Fruit fly (Drosophila melanogaster): ENCODE measurements around the gene CG6607.

CG6607 gene

dm6 chr3R:24573094-24573732 lies 45.4 kb downstream of the CG6607 start:
- TF ChIP-seq Sin3A (optimal IDR thresholded peaks at IDR 0.05): no peak
- no peak for TF ChIP-seq Myc (optimal IDR thresholded peaks at IDR 0.05)
- TF ChIP-seq insv (optimal IDR thresholded peaks at IDR 0.05): no peak
- no peak for TF ChIP-seq psq (optimal IDR thresholded peaks at IDR 0.05)
- no peak for TF ChIP-seq h (optimal IDR thresholded peaks at IDR 0.05)
- TF ChIP-seq ttk (optimal IDR thresholded peaks at IDR 0.05): no peak

DNA sequence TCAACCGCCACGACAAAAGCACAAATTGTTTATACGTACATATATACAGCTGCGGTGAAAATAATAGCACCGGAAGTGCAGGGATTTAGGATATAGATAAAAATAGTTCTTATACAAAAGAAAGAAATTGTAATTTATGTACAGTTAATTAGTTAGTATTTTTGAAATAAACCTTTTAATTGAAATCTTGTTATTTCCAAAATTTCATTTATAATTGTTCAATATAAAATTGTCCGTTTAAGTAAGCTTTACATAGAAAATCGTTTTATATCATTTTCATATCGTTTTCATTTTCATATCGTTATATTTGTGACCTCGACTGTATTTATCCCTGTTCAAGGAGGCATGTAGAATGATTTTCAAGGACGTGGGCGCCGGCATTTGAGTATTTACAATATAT lies 46.3 kb downstream of the CG6607 start:
- TF ChIP-seq Sin3A (optimal IDR thresholded peaks at IDR 0.05) (no peak), h (optimal IDR thresholded peaks at IDR 0.05) (no peak), ttk (optimal IDR thresholded peaks at IDR 0.05) (no peak), Myc (optimal IDR thresholded peaks at IDR 0.05) (no peak), insv (optimal IDR thresholded peaks at IDR 0.05) (no peak), psq (optimal IDR thresholded peaks at IDR 0.05) (no peak)

DNA sequence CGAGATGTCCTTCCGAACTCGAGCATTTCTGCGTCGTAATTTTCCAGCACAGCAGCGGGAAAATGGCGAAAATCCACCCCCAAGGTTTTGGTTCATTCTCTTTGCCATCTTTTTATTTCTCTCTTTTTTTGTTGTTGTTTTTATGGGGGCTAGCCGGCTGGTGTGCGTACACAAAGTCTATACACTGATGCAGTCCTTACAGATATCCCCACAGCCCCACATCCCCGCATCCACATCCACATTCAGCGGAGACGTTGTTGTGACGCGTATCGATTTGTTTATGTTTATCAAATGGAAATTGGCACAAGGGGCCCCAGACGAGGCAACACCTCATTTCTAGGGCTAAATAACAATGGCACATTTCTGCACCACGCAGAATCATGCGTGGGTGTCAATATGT lies 47.3 kb downstream of the CG6607 start:
- no peak for TF ChIP-seq psq (optimal IDR thresholded peaks at IDR 0.05)
- TF ChIP-seq Myc (optimal IDR thresholded peaks at IDR 0.05): no peak
- TF ChIP-seq ttk (optimal IDR thresholded peaks at IDR 0.05): no peak
- TF ChIP-seq h (optimal IDR thresholded peaks at IDR 0.05): no peak
- TF ChIP-seq Sin3A (optimal IDR thresholded peaks at IDR 0.05): no peak
- TF ChIP-seq insv (optimal IDR thresholded peaks at IDR 0.05): no peak

- TF ChIP-seq ttk (optimal IDR thresholded peaks at IDR 0.05): no peak
- TF ChIP-seq Myc (optimal IDR thresholded peaks at IDR 0.05): no peak
- TF ChIP-seq h (optimal IDR thresholded peaks at IDR 0.05): no peak
- TF ChIP-seq insv (optimal IDR thresholded peaks at IDR 0.05): no peak
- TF ChIP-seq psq (optimal IDR thresholded peaks at IDR 0.05): no peak
- no peak for TF ChIP-seq Sin3A (optimal IDR thresholded peaks at IDR 0.05)
Measured at dm6 chr3R:24575787-24576413, 48.1 kb downstream of the CG6607 start.

- no peak for TF ChIP-seq Myc (optimal IDR thresholded peaks at IDR 0.05)
- no peak for TF ChIP-seq Sin3A (optimal IDR thresholded peaks at IDR 0.05)
- TF ChIP-seq insv (optimal IDR thresholded peaks at IDR 0.05): no peak
- TF ChIP-seq psq (optimal IDR thresholded peaks at IDR 0.05): no peak
- TF ChIP-seq ttk (optimal IDR thresholded peaks at IDR 0.05): no peak
- TF ChIP-seq h (optimal IDR thresholded peaks at IDR 0.05): no peak
Measured at dm6 chr3R:24577355-24577754, 49.5 kb downstream of the CG6607 start.
